Worm (Caenorhabditis elegans) whole organism, late embryonic: ENCODE results near the gene fipr-6.

ENCODE experiments used
- C38D4.7 ChIP-seq: fragments of 200-800 bp; sonication (Bioruptor generic); optimal IDR thresholded peaks from 2 replicates; lab custom pipeline; 2018; ENCODE audit warnings: mild to moderate bottlenecking, missing genetic modification characterization, moderate library complexity, missing compliant biosample characterization
- F13H6.1 ChIP-seq: sonication (generic microtip); optimal IDR thresholded peaks from 2 replicates; lab custom pipeline; 2016; ENCODE audit warnings: missing genetic modification characterization, missing compliant biosample characterization
- K02D7.2 ChIP-seq: sonication (generic microtip); optimal IDR thresholded peaks from 2 replicates; lab custom pipeline; 2017; ENCODE audit warnings: mild to moderate bottlenecking, missing genetic modification characterization, missing compliant biosample characterization
- K09A11.1 ChIP-seq: sonication (generic microtip); optimal IDR thresholded peaks from 2 replicates; lab custom pipeline; 2017; ENCODE audit warnings: antibody characterized with exemption, mild to moderate bottlenecking, missing genetic modification characterization, missing compliant biosample characterization; ENCODE audit not compliant: insufficient read depth
- T23F11.4 ChIP-seq: fragments of 200-800 bp; sonication (Bioruptor generic); optimal IDR thresholded peaks from 2 replicates; lab custom pipeline; 2018; ENCODE audit warnings: mild to moderate bottlenecking, missing genetic modification characterization, missing compliant biosample characterization
- Y22D7AL.16 ChIP-seq: sonication (generic microtip); optimal IDR thresholded peaks from 2 replicates; lab custom pipeline; 2016; ENCODE audit warnings: missing genetic modification characterization, missing compliant biosample characterization
- ama-1 ChIP-seq: fragments of 150-350 bp; optimal IDR thresholded peaks from 2 replicates; lab custom pipeline; 2014
- ceh-14 ChIP-seq: sonication (generic microtip); optimal IDR thresholded peaks from 2 replicates; lab custom pipeline; 2016; ENCODE audit warnings: missing genotype, missing genetic modification characterization, missing compliant biosample characterization
- ceh-18 ChIP-seq: sonication (generic microtip); optimal IDR thresholded peaks from 2 replicates; lab custom pipeline; 2016; ENCODE audit warnings: missing genetic modification characterization, missing compliant biosample characterization
- ceh-19 ChIP-seq: fragments of 200-800 bp; sonication (Bioruptor generic); optimal IDR thresholded peaks from 2 replicates; lab custom pipeline; 2018; ENCODE audit warnings: mild to moderate bottlenecking, missing genetic modification characterization, missing compliant biosample characterization
- ceh-2 ChIP-seq: sonication (generic microtip); optimal IDR thresholded peaks from 2 replicates; lab custom pipeline; 2016; ENCODE audit warnings: missing genotype, missing genetic modification characterization, missing compliant biosample characterization
- ceh-22 ChIP-seq: sonication (generic microtip); optimal IDR thresholded peaks from 2 replicates; lab custom pipeline; 2017; ENCODE audit warnings: missing biosample characterization, missing genetic modification characterization
- ceh-24 ChIP-seq: sonication (generic microtip); optimal IDR thresholded peaks from 2 replicates; lab custom pipeline; 2016; ENCODE audit warnings: mild to moderate bottlenecking, missing genetic modification characterization, missing compliant biosample characterization
- ceh-31 ChIP-seq: sonication (generic microtip); optimal IDR thresholded peaks from 2 replicates; lab custom pipeline; 2016; ENCODE audit warnings: missing genetic modification characterization, missing compliant biosample characterization
- ceh-48 ChIP-seq: sonication (generic microtip); optimal IDR thresholded peaks from 2 replicates; lab custom pipeline; 2016; ENCODE audit warnings: missing genetic modification characterization, inconsistent platforms, missing compliant biosample characterization
- ceh-6 ChIP-seq: fragments of 200-800 bp; sonication (Bioruptor generic); optimal IDR thresholded peaks from 2 replicates; lab custom pipeline; 2018; ENCODE audit warnings: mild to moderate bottlenecking, missing genetic modification characterization, missing compliant biosample characterization
- dmd-4 ChIP-seq: sonication (generic microtip); optimal IDR thresholded peaks from 2 replicates; lab custom pipeline; 2016; ENCODE audit warnings: borderline replicate concordance, missing genetic modification characterization, missing compliant biosample characterization
- dve-1 ChIP-seq: sonication (generic microtip); optimal IDR thresholded peaks from 2 replicates; lab custom pipeline; 2017; ENCODE audit warnings: antibody characterized with exemption, mild to moderate bottlenecking, missing genetic modification characterization, missing compliant biosample characterization
- elt-2 ChIP-seq: sonication (generic microtip); optimal IDR thresholded peaks from 2 replicates; lab custom pipeline; 2016; ENCODE audit warnings: missing genetic modification reagents, missing genetic modification characterization, missing compliant biosample characterization
- elt-4 ChIP-seq: sonication (generic microtip); optimal IDR thresholded peaks from 2 replicates; lab custom pipeline; 2016; ENCODE audit warnings: missing genetic modification characterization, missing compliant biosample characterization
- ets-4 ChIP-seq: sonication (generic microtip); optimal IDR thresholded peaks from 2 replicates; lab custom pipeline; 2016; ENCODE audit warnings: missing genetic modification characterization, missing compliant biosample characterization
- eyg-1 ChIP-seq: sonication (generic microtip); optimal IDR thresholded peaks from 2 replicates; lab custom pipeline; 2016; ENCODE audit warnings: missing genotype, missing genetic modification characterization, missing compliant biosample characterization
- fkh-6 ChIP-seq: sonication (generic microtip); optimal IDR thresholded peaks from 2 replicates; lab custom pipeline; 2016; ENCODE audit warnings: missing genetic modification characterization, missing compliant biosample characterization
- hlh-13 ChIP-seq: fragments of 200-800 bp; sonication (Bioruptor generic); optimal IDR thresholded peaks from 2 replicates; lab custom pipeline; 2018; ENCODE audit warnings: mild to moderate bottlenecking, missing genetic modification characterization, missing compliant biosample characterization
- madf-2 ChIP-seq: sonication (generic microtip); optimal IDR thresholded peaks from 2 replicates; lab custom pipeline; 2017; ENCODE audit warnings: missing genetic modification characterization, missing compliant biosample characterization
- mec-3 ChIP-seq: sonication (generic microtip); optimal IDR thresholded peaks from 2 replicates; lab custom pipeline; 2016; ENCODE audit warnings: borderline replicate concordance, missing genetic modification characterization, missing compliant biosample characterization
- nhr-11 ChIP-seq: fragments of 150-350 bp; optimal IDR thresholded peaks from 2 replicates; lab custom pipeline; 2014; ENCODE audit warnings: missing biosample characterization, missing genetic modification characterization
- npax-4 ChIP-seq: sonication (generic microtip); optimal IDR thresholded peaks from 2 replicates; lab custom pipeline; 2016; ENCODE audit warnings: missing genetic modification characterization, missing compliant biosample characterization
- odd-2 ChIP-seq: sonication (generic microtip); optimal IDR thresholded peaks from 2 replicates; lab custom pipeline; 2017; ENCODE audit warnings: antibody characterized with exemption, mild to moderate bottlenecking, missing genetic modification characterization, missing compliant biosample characterization
- pat-9 ChIP-seq: fragments of 200-800 bp; sonication (Bioruptor generic); optimal IDR thresholded peaks from 2 replicates; lab custom pipeline; 2018; ENCODE audit warnings: mild to moderate bottlenecking, missing genetic modification characterization, moderate library complexity, missing compliant biosample characterization
- pax-1 ChIP-seq: fragments of 150-350 bp; optimal IDR thresholded peaks from 2 replicates; lab custom pipeline; 2014; ENCODE audit warnings: missing biosample characterization, missing genetic modification characterization
- ref-2 ChIP-seq: sonication (generic microtip); optimal IDR thresholded peaks from 2 replicates; lab custom pipeline; 2016; ENCODE audit warnings: missing genetic modification characterization, missing compliant biosample characterization
- rnt-1 ChIP-seq: sonication (generic microtip); optimal IDR thresholded peaks from 2 replicates; lab custom pipeline; 2016; ENCODE audit warnings: missing genetic modification characterization, missing compliant biosample characterization
- sdc-2 ChIP-seq: sonication (generic microtip); optimal IDR thresholded peaks from 2 replicates; lab custom pipeline; 2016; ENCODE audit warnings: missing genotype, missing genetic modification characterization, missing compliant biosample characterization
- ttx-3 ChIP-seq: sonication (generic microtip); optimal IDR thresholded peaks from 2 replicates; lab custom pipeline; 2016; ENCODE audit warnings: missing genetic modification reagents, missing genetic modification characterization, missing compliant biosample characterization
- unc-42 ChIP-seq: sonication (generic microtip); optimal IDR thresholded peaks from 2 replicates; lab custom pipeline; 2016; ENCODE audit warnings: missing genotype, missing genetic modification characterization, missing compliant biosample characterization
- unc-55 ChIP-seq: sonication (generic microtip); optimal IDR thresholded peaks from 2 replicates; lab custom pipeline; 2017; ENCODE audit warnings: missing biosample characterization, missing genetic modification reagents, missing genetic modification characterization
- unc-86 ChIP-seq: sonication (generic microtip); optimal IDR thresholded peaks from 2 replicates; lab custom pipeline; 2016; ENCODE audit warnings: missing genetic modification characterization, missing compliant biosample characterization
- ztf-16 ChIP-seq: sonication (generic microtip); optimal IDR thresholded peaks from 2 replicates; lab custom pipeline; 2017; ENCODE audit warnings: missing genetic modification characterization, missing compliant biosample characterization

Gene fipr-6

DNA sequence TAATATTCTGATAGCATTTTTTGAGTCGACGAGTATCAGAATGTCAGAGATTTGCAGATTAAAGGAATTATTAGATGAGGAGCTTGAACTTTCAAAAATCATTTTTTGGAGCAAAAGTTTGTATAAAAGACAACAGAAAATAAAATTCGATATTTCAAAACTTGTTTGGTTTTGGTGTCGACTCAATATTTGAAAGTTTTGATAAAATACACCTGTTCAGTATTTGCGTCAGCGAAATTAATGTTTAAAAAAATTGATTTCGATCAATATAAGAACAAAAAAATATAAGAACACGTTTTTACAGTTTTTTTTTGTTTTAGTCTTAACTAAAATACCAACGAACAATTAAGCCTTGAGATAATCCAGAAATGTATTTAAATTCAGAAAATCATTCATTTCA is 10.4 kb upstream of the fipr-6 start, which contains the start of gene C12D8.13:
TSS of gene C12D8.13 (minus strand) at position 101 of the 400 bp plus-strand sequence.
- TF ChIP-seq unc-42 (tag; lab: Kevin White, UChicago) (no peak), elt-2 (tag; lab: Kevin White, UChicago) (no peak), elt-4 (no peak), ttx-3 (tag; lab: Kevin White, UChicago) (no peak), ceh-2 (tag; lab: Kevin White, UChicago) (no peak), Y22D7AL.16 (tag; lab: Kevin White, UChicago) (no peak), K02D7.2 (no peak), rnt-1 (tag; lab: Kevin White, UChicago) (no peak), pax-1 (tag; lab: Kevin White, UChicago) (no peak), madf-2 (tag; lab: Kevin White, UChicago) (no peak), ets-4 (no peak), ama-1 (lab: Kevin White, UChicago) (no peak), odd-2 (no peak), ceh-18 (no peak), npax-4 (tag; lab: Kevin White, UChicago) (no peak), nhr-11 (no peak), dmd-4 (tag; lab: Kevin White, UChicago) (no peak), eyg-1 (no peak), ceh-19 (GFP tag; lab: Kevin White, UChicago) (no peak)

DNA sequence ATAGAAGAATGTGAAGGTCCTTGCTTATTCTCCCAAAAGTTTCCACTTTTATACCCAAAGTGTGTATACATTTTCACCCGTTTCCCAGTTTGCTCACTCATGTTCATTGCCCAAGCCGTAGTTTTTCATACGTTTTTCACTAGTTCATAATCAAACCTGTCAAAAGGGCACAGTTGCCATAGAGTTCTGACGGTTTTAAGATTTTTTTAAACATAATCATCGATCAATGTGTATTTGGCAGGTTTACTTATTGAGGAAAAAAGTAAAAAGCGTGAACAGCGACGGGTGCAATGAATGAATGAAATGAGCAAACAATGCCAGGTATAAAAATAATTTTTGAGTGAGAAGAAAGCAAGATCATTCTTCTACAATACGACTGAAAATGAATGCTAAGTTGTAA is 9.7 kb upstream of the fipr-6 start, which contains the start of the genes fipr-5 and fipr-9:
TSS of gene fipr-5 (minus strand) at position 101 of the 400 bp plus-strand sequence.
TSS of gene fipr-9 (plus strand) at position 346 of the 400 bp plus-strand sequence.
- TF ChIP-seq ztf-16 (tag; lab: Kevin White, UChicago), result no peak
- TF ChIP-seq hlh-13 (GFP tag; lab: Kevin White, UChicago), result no peak
- no peak for TF ChIP-seq ceh-31 (tag; lab: Kevin White, UChicago)
- no peak for TF ChIP-seq T23F11.4 (GFP tag; lab: Kevin White, UChicago)
- no peak for TF ChIP-seq C38D4.7
- no peak for TF ChIP-seq unc-42 (tag; lab: Kevin White, UChicago)
- no peak for TF ChIP-seq unc-86 (tag; lab: Kevin White, UChicago)
- no peak for TF ChIP-seq sdc-2
- TF ChIP-seq pat-9 (tag; lab: Kevin White, UChicago), result no peak
- no peak for TF ChIP-seq ceh-22 (tag; lab: Kevin White, UChicago)
- TF ChIP-seq ref-2 (tag; lab: Kevin White, UChicago), result no peak
- TF ChIP-seq ceh-48, result no peak
- TF ChIP-seq fkh-6 (tag; lab: Kevin White, UChicago), result no peak
- no peak for TF ChIP-seq ttx-3 (tag; lab: Kevin White, UChicago)
- no peak for TF ChIP-seq K09A11.1 (tag; lab: Kevin White, UChicago)
- no peak for TF ChIP-seq eyg-1

DNA sequence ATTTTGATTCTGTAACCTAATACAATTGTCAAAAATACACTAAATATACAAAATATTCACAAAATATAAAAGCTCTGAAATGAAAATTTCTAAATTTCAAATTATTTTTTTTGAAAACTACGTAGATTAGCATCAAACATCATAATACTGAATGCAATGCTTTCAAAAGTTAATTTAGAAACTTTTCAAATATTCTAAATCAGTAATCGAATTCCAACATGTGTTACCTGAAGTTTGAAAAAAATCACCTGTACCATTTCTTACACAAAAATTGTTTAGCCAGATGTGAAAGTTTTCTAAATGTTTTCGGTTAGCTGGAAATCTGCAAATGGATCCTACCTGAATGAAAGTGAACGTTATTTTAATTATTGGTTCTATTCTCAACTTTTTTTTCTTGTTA is 9.0 kb upstream of the fipr-6 start, which contains the start of gene C12D8.20:
TSS of gene C12D8.20 (plus strand) at position 301 of the 400 bp plus-strand sequence.
- TF ChIP-seq ceh-6 (no peak), K09A11.1 (tag; lab: Kevin White, UChicago) (no peak), K02D7.2 (no peak), ceh-18 (no peak), unc-55 (no peak)

DNA sequence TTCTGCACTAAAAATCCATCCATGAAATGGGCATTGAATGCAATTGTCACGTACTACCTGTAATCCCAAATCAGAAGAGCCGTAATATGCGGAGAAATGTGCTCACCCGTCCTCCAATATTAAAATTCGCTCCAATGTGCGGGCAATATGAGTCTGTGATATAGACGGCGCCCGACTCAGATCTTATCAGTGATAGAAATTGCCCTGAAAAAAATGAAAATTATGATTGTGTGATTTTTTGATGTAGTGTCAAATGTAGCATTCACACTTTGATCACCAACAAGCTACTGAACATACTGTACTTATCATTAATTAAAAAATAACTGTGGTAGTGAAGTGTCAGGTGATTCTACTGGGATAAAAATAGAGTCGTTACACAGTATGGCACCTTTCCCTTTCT is 6.4 kb upstream of the fipr-6 start:
- TF ChIP-seq ets-4 (no peak), mec-3 (tag; lab: Kevin White, UChicago) (no peak), eyg-1 (no peak), Y22D7AL.16 (tag; lab: Kevin White, UChicago) (no peak), F13H6.1 (tag; lab: Kevin White, UChicago) (no peak), dve-1 (no peak), madf-2 (tag; lab: Kevin White, UChicago) (no peak), ceh-24 (no peak), ceh-14 (no peak), elt-2 (tag; lab: Kevin White, UChicago) (no peak), unc-55 (no peak)
